Worm (Caenorhabditis elegans): Measurements from ENCODE around the gene mel-11.

DNA sequence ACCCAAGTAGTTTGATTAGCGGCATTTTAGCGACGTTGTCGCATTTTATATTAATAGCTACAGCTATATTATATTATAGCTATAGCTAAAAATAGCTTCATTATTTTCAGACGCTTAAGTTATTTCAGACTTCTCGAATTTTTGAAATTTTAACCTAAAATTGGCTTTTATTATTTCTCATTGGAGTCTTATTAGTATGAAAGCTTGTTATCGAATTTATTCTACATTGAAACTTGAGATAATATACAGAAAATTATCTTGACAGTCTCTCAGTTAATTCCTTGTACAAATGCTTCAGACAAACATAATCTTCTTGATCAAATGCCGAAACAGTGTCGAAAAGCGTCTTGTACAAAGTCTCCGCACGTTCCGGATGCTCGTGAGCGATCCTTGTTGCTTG, 21.5 kb downstream of the mel-11 start, which contains the start of gene srh-48:
- no peak for TF ChIP-seq tbx-11 (GFP tag; IDR thresholded peaks at IDR 0.05)
- no peak for TF ChIP-seq ama-1 (optimal IDR thresholded peaks at IDR 0.05)
- no peak for TF ChIP-seq ceh-36 (tag; optimal IDR thresholded peaks at IDR 0.05)
- no peak for TF ChIP-seq ceh-13 (GFP tag; optimal IDR thresholded peaks at IDR 0.05)
- TF ChIP-seq tra-4 (tag; optimal IDR thresholded peaks at IDR 0.05): no peak
- no peak for TF ChIP-seq scrt-1 (GFP tag; IDR thresholded peaks at IDR 0.05)
- no peak for TF ChIP-seq B0310.2 (tag; optimal IDR thresholded peaks at IDR 0.05)
- TF ChIP-seq sea-1 (GFP tag; conservative IDR thresholded peaks at IDR 0.05): no peak
- no peak for TF ChIP-seq pes-1 (GFP tag; IDR thresholded peaks at IDR 0.05)
- TF ChIP-seq hnd-1 (tag; optimal IDR thresholded peaks at IDR 0.05): no peak
- no peak for TF ChIP-seq tbx-37 (GFP tag; conservative IDR thresholded peaks at IDR 0.05)
- no peak for TF ChIP-seq hmg-4 (GFP tag; optimal IDR thresholded peaks at IDR 0.05)
